Worm (Caenorhabditis elegans) whole organism, L2 larva: ENCODE data around the gene srh-270.

Experiments
- ZK546.5 ChIP-seq: sonication (generic microtip); optimal IDR thresholded peaks from 2 replicates; lab custom pipeline; 2017; ENCODE audit warnings: missing biosample characterization, missing genetic modification characterization
- egl-27 ChIP-seq: sonication (generic microtip); optimal IDR thresholded peaks from 3 replicates; lab custom pipeline; 2017; ENCODE audit warnings: missing biosample characterization, missing genetic modification reagents, missing genetic modification characterization
- lin-11 ChIP-seq: fragments of 150-350 bp; sonication (generic microtip); optimal IDR thresholded peaks from 2 replicates; lab custom pipeline; 2014; ENCODE audit warnings: missing biosample characterization, missing genetic modification characterization, inconsistent platforms, mixed read lengths
- lin-13 ChIP-seq: fragments of 150-350 bp; optimal IDR thresholded peaks from 2 replicates; lab custom pipeline; 2014; ENCODE audit warnings: missing biosample characterization, missing genetic modification reagents, missing genetic modification characterization
- lin-39 ChIP-seq: fragments of 150-350 bp; optimal IDR thresholded peaks from 2 replicates; lab custom pipeline; 2014; ENCODE audit warnings: missing biosample characterization, missing genetic modification reagents, missing genetic modification characterization
- mdl-1 ChIP-seq, 2 experiments: fragments of 150-350 bp in 1 of 2; sonication (generic microtip) in 1 of 2; optimal IDR thresholded peaks; 2 replicates each; lab custom pipeline; 2017; ENCODE audit warnings: missing biosample characterization in 2 of 2, missing genetic modification characterization in 2 of 2
- nhr-23 ChIP-seq: fragments of 150-350 bp; optimal IDR thresholded peaks from 2 replicates; lab custom pipeline; 2014; ENCODE audit warnings: missing biosample characterization, missing genetic modification reagents, missing genetic modification characterization
- nhr-25 ChIP-seq: fragments of 150-350 bp; sonication (generic microtip); optimal IDR thresholded peaks from 3 replicates; lab custom pipeline; 2014; ENCODE audit warnings: missing biosample characterization, missing genetic modification characterization
- nhr-77 ChIP-seq: fragments of 150-350 bp; optimal IDR thresholded peaks from 2 replicates; lab custom pipeline; 2014; ENCODE audit warnings: missing biosample characterization, missing genetic modification characterization
- peb-1 ChIP-seq: fragments of 150-350 bp; optimal IDR thresholded peaks from 2 replicates; lab custom pipeline; 2014; ENCODE audit warnings: missing biosample characterization, missing genetic modification characterization
- skn-1 ChIP-seq: sonication (generic microtip); optimal IDR thresholded peaks from 2 replicates; lab custom pipeline; 2017; ENCODE audit warnings: missing biosample characterization, missing genetic modification characterization
- snpc-4 ChIP-seq: fragments of 150-350 bp; optimal IDR thresholded peaks from 2 replicates; lab custom pipeline; 2014; ENCODE audit warnings: missing biosample characterization, missing genetic modification characterization

DNA sequence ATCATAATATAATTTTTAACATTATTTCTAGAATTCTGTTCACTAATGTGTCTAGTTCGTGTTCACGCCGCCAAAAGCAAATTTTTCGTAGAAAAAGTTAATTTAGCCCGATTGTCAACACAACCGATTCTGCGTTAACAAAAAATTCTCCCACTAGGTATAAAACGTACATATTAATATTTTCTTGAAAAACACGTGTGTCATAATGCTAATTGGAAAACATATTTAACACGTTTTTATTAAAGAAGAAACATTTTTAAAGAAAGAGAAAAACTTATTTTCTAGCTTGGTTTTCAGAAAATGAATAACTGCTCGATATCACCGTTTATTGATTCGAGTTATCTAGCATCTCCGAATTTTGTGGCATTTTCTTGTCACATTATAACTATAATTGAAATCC is 8.7 kb upstream of the srh-270 start, which contains the start of gene srh-243:
- TF ChIP-seq lin-13 (GFP tag; lab: Kevin White, UChicago): no peak
- TF ChIP-seq peb-1 (tag; lab: Kevin White, UChicago): no peak
- no peak for TF ChIP-seq mdl-1 (tag; optimal IDR thresholded peaks at IDR 0.05; lab: Kevin White, UChicago)
- no peak for TF ChIP-seq ZK546.5 (tag; lab: Kevin White, UChicago)
- no peak for TF ChIP-seq lin-11 (tag; lab: Kevin White, UChicago)
- no peak for TF ChIP-seq nhr-25 (tag; lab: Kevin White, UChicago)
- TF ChIP-seq egl-27 (tag; lab: Kevin White, UChicago): no peak
- TF ChIP-seq nhr-77 (tag; lab: Kevin White, UChicago): no peak
- no peak for TF ChIP-seq nhr-23
- TF ChIP-seq snpc-4 (tag; lab: Kevin White, UChicago): no peak
- no peak for TF ChIP-seq lin-39
- no peak for TF ChIP-seq skn-1 (tag; lab: Kevin White, UChicago)
